Worm (Caenorhabditis elegans) whole organism, L3 larva: ENCODE data around the gene rga-4.

Source experiments
- ZK546.5 ChIP-seq: sonication (generic microtip); optimal IDR thresholded peaks from 2 replicates; lab custom pipeline; 2017; ENCODE audit warnings: missing biosample characterization, missing genetic modification characterization
- aly-2 ChIP-seq: fragments of 150-350 bp; optimal IDR thresholded peaks from 2 replicates; lab custom pipeline; 2014; ENCODE audit warnings: missing biosample characterization, missing genetic modification characterization
- ama-1 ChIP-seq: fragments of 150-350 bp; optimal IDR thresholded peaks from 2 replicates; lab custom pipeline; 2018
- ceh-16 ChIP-seq: sonication (generic microtip); optimal IDR thresholded peaks from 2 replicates; lab custom pipeline; 2017; ENCODE audit warnings: missing biosample characterization, missing genetic modification characterization
- ceh-82 ChIP-seq: fragments of 150-350 bp; optimal IDR thresholded peaks from 2 replicates; lab custom pipeline; 2014; ENCODE audit warnings: missing biosample characterization, missing genetic modification characterization
- daf-12 ChIP-seq: fragments of 150-350 bp; optimal IDR thresholded peaks from 2 replicates; lab custom pipeline; 2014; ENCODE audit warnings: missing biosample characterization, missing genetic modification reagents, missing genetic modification characterization
- egl-27 ChIP-seq: sonication (generic microtip); optimal IDR thresholded peaks from 4 replicates; lab custom pipeline; 2017; ENCODE audit warnings: missing biosample characterization, missing genetic modification reagents, missing genetic modification characterization
- egl-5 ChIP-seq: fragments of 150-350 bp; optimal IDR thresholded peaks from 2 replicates; lab custom pipeline; 2017; ENCODE audit warnings: missing biosample characterization, missing genetic modification reagents, missing genetic modification characterization, inconsistent platforms
- elt-1 ChIP-seq: fragments of 150-350 bp; optimal IDR thresholded peaks from 2 replicates; lab custom pipeline; 2014; ENCODE audit warnings: missing biosample characterization, missing genetic modification characterization
- elt-2 ChIP-seq: sonication (generic microtip); optimal IDR thresholded peaks from 2 replicates; lab custom pipeline; 2016; ENCODE audit warnings: missing genetic modification reagents, mild to moderate bottlenecking, missing genetic modification characterization, missing compliant biosample characterization
- elt-3 ChIP-seq, 3 experiments: fragments of 150-350 bp in 1 of 3; sonication (generic microtip) in 2 of 3; optimal IDR thresholded peaks; 2 replicates in 2 of 3; 4 replicates in 1 of 3; lab custom pipeline; 2014 to 2017; ENCODE audit warnings: missing biosample characterization in 3 of 3, missing genetic modification characterization in 3 of 3
- eor-1 ChIP-seq, 2 experiments: fragments of 150-350 bp; optimal IDR thresholded peaks; 2 replicates each; lab custom pipeline; 2014 to 2018; ENCODE audit warnings: missing biosample characterization in 2 of 2, missing genetic modification characterization in 2 of 2
- fkh-10 ChIP-seq: sonication (generic microtip); optimal IDR thresholded peaks from 2 replicates; lab custom pipeline; 2017; ENCODE audit warnings: missing biosample characterization, missing genetic modification reagents, missing genetic modification characterization
- fos-1 ChIP-seq: fragments of 150-350 bp; optimal IDR thresholded peaks from 2 replicates; lab custom pipeline; 2014; ENCODE audit warnings: missing biosample characterization, missing genetic modification characterization
- hmg-11 ChIP-seq: sonication (generic microtip); optimal IDR thresholded peaks from 2 replicates; lab custom pipeline; 2016; ENCODE audit warnings: missing genetic modification characterization, missing compliant biosample characterization
- jun-1 ChIP-seq: fragments of 150-350 bp; optimal IDR thresholded peaks from 2 replicates; lab custom pipeline; 2014; ENCODE audit warnings: missing biosample characterization, missing genetic modification reagents, missing genetic modification characterization
- lin-39 ChIP-seq: fragments of 150-350 bp; optimal IDR thresholded peaks from 2 replicates; lab custom pipeline; 2018; ENCODE audit warnings: missing biosample characterization, missing genetic modification reagents, missing genetic modification characterization
- mdl-1 ChIP-seq: fragments of 150-350 bp; optimal IDR thresholded peaks from 2 replicates; lab custom pipeline; 2014; ENCODE audit warnings: missing biosample characterization, missing genetic modification characterization
- mml-1 ChIP-seq: fragments of 150-350 bp; sonication (generic microtip); optimal IDR thresholded peaks from 3 replicates; lab custom pipeline; 2014; ENCODE audit warnings: missing biosample characterization, missing genetic modification characterization
- nfya-1 ChIP-seq: sonication (generic microtip); optimal IDR thresholded peaks from 2 replicates; lab custom pipeline; 2017; ENCODE audit warnings: missing genetic modification characterization, mild to moderate bottlenecking, missing compliant biosample characterization, antibody characterized with exemption, moderate library complexity; ENCODE audit not compliant: insufficient read depth
- nhr-11 ChIP-seq: fragments of 150-350 bp; optimal IDR thresholded peaks from 2 replicates; lab custom pipeline; 2014; ENCODE audit warnings: missing biosample characterization, missing genetic modification characterization
- nhr-237 ChIP-seq: fragments of 150-350 bp; optimal IDR thresholded peaks from 2 replicates; lab custom pipeline; 2014; ENCODE audit warnings: missing biosample characterization, missing genetic modification characterization
- nhr-43 ChIP-seq: sonication (generic microtip); optimal IDR thresholded peaks from 2 replicates; lab custom pipeline; 2016; ENCODE audit warnings: mild to moderate bottlenecking, missing genetic modification characterization, missing compliant biosample characterization; ENCODE audit not compliant: poor library complexity, severe bottlenecking
- nhr-76 ChIP-seq: fragments of 150-350 bp; sonication (generic microtip); optimal IDR thresholded peaks from 5 replicates; lab custom pipeline; 2014; ENCODE audit warnings: missing biosample characterization, missing genetic modification characterization
- nhr-77 ChIP-seq: fragments of 150-350 bp; optimal IDR thresholded peaks from 2 replicates; lab custom pipeline; 2014; ENCODE audit warnings: missing biosample characterization, missing genetic modification characterization
- pha-4 ChIP-seq: fragments of 150-350 bp; optimal IDR thresholded peaks from 2 replicates; lab custom pipeline; 2014; ENCODE audit warnings: missing biosample characterization, missing genetic modification reagents, missing genetic modification characterization
- snpc-4 ChIP-seq: fragments of 150-350 bp; optimal IDR thresholded peaks from 2 replicates; lab custom pipeline; 2014; ENCODE audit warnings: missing biosample characterization, missing genetic modification characterization
- tbx-2 ChIP-seq: sonication (generic microtip); optimal IDR thresholded peaks from 2 replicates; lab custom pipeline; 2016; ENCODE audit warnings: mild to moderate bottlenecking, missing genetic modification characterization, missing compliant biosample characterization
- unc-39 ChIP-seq: sonication (generic microtip); optimal IDR thresholded peaks from 4 replicates; lab custom pipeline; 2017; ENCODE audit warnings: missing biosample characterization, missing genetic modification characterization
- unc-62 ChIP-seq: fragments of 150-350 bp; sonication (generic microtip); optimal IDR thresholded peaks from 4 replicates; lab custom pipeline; 2014; ENCODE audit warnings: missing biosample characterization, missing genetic modification reagents, missing genetic modification characterization
- zag-1 ChIP-seq: fragments of 150-350 bp; optimal IDR thresholded peaks from 2 replicates; lab custom pipeline; 2014; ENCODE audit warnings: missing biosample characterization, missing genetic modification characterization
- ztf-11 ChIP-seq: fragments of 150-350 bp; optimal IDR thresholded peaks from 2 replicates; lab custom pipeline; 2014; ENCODE audit warnings: missing biosample characterization, missing genetic modification characterization
- ztf-4 ChIP-seq: fragments of 150-350 bp; optimal IDR thresholded peaks from 2 replicates; lab custom pipeline; 2014; ENCODE audit warnings: missing biosample characterization, missing genetic modification characterization

Gene rga-4

DNA sequence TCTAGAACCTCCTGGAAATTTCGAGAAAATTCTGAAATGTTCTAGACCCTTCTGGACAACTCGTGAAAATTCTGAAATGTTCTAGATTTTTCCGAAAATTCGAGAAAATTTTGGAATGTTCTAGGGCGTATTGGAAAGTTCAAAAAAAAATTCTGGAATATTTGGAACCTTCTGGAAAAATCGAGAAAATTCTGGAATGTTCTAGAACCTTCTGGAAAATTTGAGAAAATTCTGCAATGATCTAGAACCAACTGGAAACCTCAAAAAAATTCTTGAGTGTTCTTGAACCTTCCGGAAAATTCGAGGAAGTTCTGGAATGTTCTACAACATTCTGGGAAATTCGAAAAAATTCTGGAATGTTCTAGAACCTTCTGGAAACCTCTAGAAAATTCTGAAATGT, 30.7 kb downstream of the rga-4 start:
- TF ChIP-seq daf-12 (no peak), ceh-82 (tag; lab: Kevin White, UChicago) (no peak), snpc-4 (tag; lab: Kevin White, UChicago) (no peak), lin-39 (no peak), fkh-10 (no peak), egl-27 (no peak), eor-1 (tag; optimal IDR thresholded peaks at IDR 0.05; lab: Kevin White, UChicago) (no peak), ztf-4 (no peak)
- TF ChIP-seq, all 47 proteins: peak for 0

ce11 chrV:1351826-1352225, 31.2 kb downstream of the rga-4 start, which contains the start of gene glb-33:
Gene glb-33, plus strand, starts transcription at chrV:1352126.
- TF ChIP-seq jun-1 (tag; lab: Kevin White, UChicago): no peak
- no peak for TF ChIP-seq unc-39 (tag; lab: Kevin White, UChicago)
- no peak for TF ChIP-seq ztf-11 (tag; lab: Kevin White, UChicago)
- TF ChIP-seq hmg-11 (tag; lab: Kevin White, UChicago): no peak
- TF ChIP-seq unc-62: no peak
- TF ChIP-seq ama-1 (lab: Kevin White, UChicago): no peak
- TF ChIP-seq egl-5 (tag; lab: Kevin White, UChicago): no peak
- no peak for TF ChIP-seq nhr-77 (tag; lab: Kevin White, UChicago)

ce11 chrV:1349802-1350201, 33.3 kb downstream of the rga-4 start:
- TF ChIP-seq nhr-43: no peak
- peak; percentile 47 for TF ChIP-seq lin-39
- TF ChIP-seq aly-2 (tag; lab: Kevin White, UChicago): no peak
- no peak for TF ChIP-seq ZK546.5 (tag; lab: Kevin White, UChicago)
- TF ChIP-seq, all 47 proteins: peak for 1

ce11 chrV:1342712-1343111, 40.3 kb downstream of the rga-4 start:
- TF ChIP-seq egl-5 (tag; lab: Kevin White, UChicago) (no peak), ceh-82 (tag; lab: Kevin White, UChicago) (no peak), pha-4 (no peak), ztf-4 (no peak), elt-1 (tag; lab: Kevin White, UChicago) (no peak), ama-1 (lab: Kevin White, UChicago) (no peak), ZK546.5 (tag; lab: Kevin White, UChicago) (no peak), nhr-76 (tag; lab: Kevin White, UChicago) (no peak), nfya-1 (tag; lab: Kevin White, UChicago) (no peak), daf-12 (no peak), zag-1 (tag; lab: Kevin White, UChicago) (no peak), nhr-237 (tag; lab: Kevin White, UChicago) (no peak), mml-1 (tag; lab: Kevin White, UChicago) (no peak), elt-2 (tag; lab: Kevin White, UChicago) (no peak), nhr-11 (tag; lab: Kevin White, UChicago) (no peak), egl-27 (no peak), tbx-2 (tag; lab: Kevin White, UChicago) (no peak), ceh-16 (tag; lab: Kevin White, UChicago) (no peak)

ce11 chrV:1341276-1342050, 41.6 kb downstream of the rga-4 start:
- TF ChIP-seq fos-1 (tag; lab: Kevin White, UChicago) (no peak), snpc-4 (tag; lab: Kevin White, UChicago) (no peak), elt-3 (tag; optimal IDR thresholded peaks at IDR 0.05; lab: Kevin White, UChicago) (no peak), mdl-1 (tag; lab: Kevin White, UChicago) (no peak), lin-39 (no peak), egl-27 (no peak), elt-1 (tag; lab: Kevin White, UChicago) (no peak), nhr-76 (tag; lab: Kevin White, UChicago) (no peak), eor-1 (tag; optimal IDR thresholded peaks at IDR 0.05; lab: Kevin White, UChicago) (no peak), ztf-4 (no peak)
